Fruit fly (Drosophila melanogaster): ENCODE results near the gene cpo.
A peak's percentile ranks its signal among the peaks of the same experiment; 100 is the strongest.

cpo gene

dm6 chr3R:18049272-18050015 lies 129.8 kb downstream of the cpo start (continued):
- TF ChIP-seq oc (tag; optimal IDR thresholded peaks at IDR 0.05) (peak; percentile 34), otp (GFP tag; IDR thresholded peaks at IDR 0.05) (no peak), CG18619 (GFP tag; optimal IDR thresholded peaks at IDR 0.05) (peak; percentile 72), dmrt11E (tag; optimal IDR thresholded peaks at IDR 0.05) (peak; percentile 88), toy (GFP tag; IDR thresholded peaks at IDR 0.05) (no peak), HHEX (GFP tag; optimal IDR thresholded peaks at IDR 0.05) (peak; percentile 55), CG8388 (GFP tag; optimal IDR thresholded peaks at IDR 0.05) (peak; percentile 70), CG6765 (GFP tag; optimal IDR thresholded peaks at IDR 0.05) (peak; percentile 2), zf30C (GFP tag; optimal IDR thresholded peaks at IDR 0.05) (no peak), da (GFP tag; optimal IDR thresholded peaks at IDR 0.05) (no peak), Dll (GFP tag; IDR thresholded peaks at IDR 0.05; ENCODE audit: partially characterized antibody) (no peak), CG31441 (GFP tag; IDR thresholded peaks at IDR 0.05) (peak; percentile 82), fru (optimal IDR thresholded peaks at IDR 0.05) (no peak), CG10431 (GFP tag; optimal IDR thresholded peaks at IDR 0.05) (no peak), slou (GFP tag; optimal IDR thresholded peaks at IDR 0.05) (no peak), tx (GFP tag; optimal IDR thresholded peaks at IDR 0.05) (no peak), Ravus (GFP tag; IDR thresholded peaks at IDR 0.05) (no peak), Dref (GFP tag; IDR thresholded peaks at IDR 0.05) (no peak), CG10543 (GFP tag; optimal IDR thresholded peaks at IDR 0.05) (peak; percentile 44), tup (GFP tag; optimal IDR thresholded peaks at IDR 0.05) (no peak), CG10321 (GFP tag; IDR thresholded peaks at IDR 0.05) (no peak), pb (GFP tag; optimal IDR thresholded peaks at IDR 0.05) (no peak), peb (GFP tag; IDR thresholded peaks at IDR 0.05) (no peak), D19B (GFP tag; optimal IDR thresholded peaks at IDR 0.05) (peak; percentile 86), CG31224 (GFP tag; IDR thresholded peaks at IDR 0.05) (no peak; the same call in 1 of the 2 replicates), CG7357 (GFP tag; IDR thresholded peaks at IDR 0.05) (no peak), sens (GFP tag) (peak; percentile 96), CG14050 (GFP tag; IDR thresholded peaks at IDR 0.05) (no peak), sens-2 (GFP tag; IDR thresholded peaks at IDR 0.05) (no peak), shn (GFP tag; optimal IDR thresholded peaks at IDR 0.05) (peak; percentile 7), CoRest (tag; optimal IDR thresholded peaks at IDR 0.05) (peak; percentile 87), scrt (GFP tag; optimal IDR thresholded peaks at IDR 0.05) (peak; percentile 18), CG15073 (GFP tag; optimal IDR thresholded peaks at IDR 0.05) (peak; percentile 9), CG12391 (tag; optimal IDR thresholded peaks at IDR 0.05) (peak; percentile 84), Hmx (GFP tag; optimal IDR thresholded peaks at IDR 0.05) (no peak), Stat92E (GFP tag; optimal IDR thresholded peaks at IDR 0.05) (no peak), CG3281 (GFP tag; optimal IDR thresholded peaks at IDR 0.05) (peak; percentile 52), CG4854 (GFP tag; optimal IDR thresholded peaks at IDR 0.05) (peak; percentile 35), CG7556 (GFP tag; optimal IDR thresholded peaks at IDR 0.05) (peak; percentile 84), tgo (GFP tag; IDR thresholded peaks at IDR 0.05) (peak; percentile 40; the same call in 2 of the 3 replicates), fd64A (GFP tag; optimal IDR thresholded peaks at IDR 0.05) (no peak), Gug (GFP tag; IDR thresholded peaks at IDR 0.05) (peak; percentile 6; the same call in 1 of the 4 replicates), Sry-δ (GFP tag; optimal IDR thresholded peaks at IDR 0.05) (no peak), al (GFP tag; IDR thresholded peaks at IDR 0.05) (no peak), Nf-YA (GFP tag; IDR thresholded peaks at IDR 0.05) (no peak), CG3995 (GFP tag; optimal IDR thresholded peaks at IDR 0.05) (no peak), maf-S (GFP tag; optimal IDR thresholded peaks at IDR 0.05) (no peak), CG42726 (GFP tag; IDR thresholded peaks at IDR 0.05; ENCODE audit: partially characterized antibody) (no peak), HLH4C (GFP tag; IDR thresholded peaks at IDR 0.05; ENCODE audit: partially characterized antibody) (no peak), exex (tag; optimal IDR thresholded peaks at IDR 0.05) (no peak), CG3726 (GFP tag; IDR thresholded peaks at IDR 0.05) (no peak)

All from whole organism, embryonic.